Worm (Caenorhabditis elegans): ENCODE data around the gene cyp-35B1.

ce11 chrV:3890761-3891160 is 48.1 kb upstream of the cyp-35B1 start, which contains the start of gene C17E7.9:
- no peak for TF ChIP-seq rbr-2 (tag; optimal IDR thresholded peaks at IDR 0.05)
- TF ChIP-seq dve-1 (tag; optimal IDR thresholded peaks at IDR 0.05; ENCODE audit: insufficient read depth): no peak
- TF ChIP-seq skn-1 (tag; optimal IDR thresholded peaks at IDR 0.05): no peak
- TF ChIP-seq fos-1 (tag; optimal IDR thresholded peaks at IDR 0.05): no peak
- no peak for TF ChIP-seq F37D6.2 (tag; optimal IDR thresholded peaks at IDR 0.05)
- no peak for TF ChIP-seq madf-9 (GFP tag; conservative IDR thresholded peaks at IDR 0.05)
- TF ChIP-seq unc-39 (tag; optimal IDR thresholded peaks at IDR 0.05): no peak
- no peak for TF ChIP-seq fkh-10 (GFP tag; optimal IDR thresholded peaks at IDR 0.05)
- no peak for TF ChIP-seq unc-62 (GFP tag; optimal IDR thresholded peaks at IDR 0.05 in 1 of 2)
- no peak for TF ChIP-seq unc-62 (tag; optimal IDR thresholded peaks at IDR 0.05)
- TF ChIP-seq lsy-2 (tag; optimal IDR thresholded peaks at IDR 0.05): no peak
- TF ChIP-seq zip-2 (tag; optimal IDR thresholded peaks at IDR 0.05): no peak
- TF ChIP-seq spr-1 (tag; optimal IDR thresholded peaks at IDR 0.05): no peak
- no peak for TF ChIP-seq ama-1 (optimal IDR thresholded peaks at IDR 0.05)
- TF ChIP-seq ces-1 (GFP tag; optimal IDR thresholded peaks at IDR 0.05): no peak

All from whole organism, L4 larva.